Worm (Caenorhabditis elegans): Measurements from ENCODE around the gene C17H12.12.

DNA sequence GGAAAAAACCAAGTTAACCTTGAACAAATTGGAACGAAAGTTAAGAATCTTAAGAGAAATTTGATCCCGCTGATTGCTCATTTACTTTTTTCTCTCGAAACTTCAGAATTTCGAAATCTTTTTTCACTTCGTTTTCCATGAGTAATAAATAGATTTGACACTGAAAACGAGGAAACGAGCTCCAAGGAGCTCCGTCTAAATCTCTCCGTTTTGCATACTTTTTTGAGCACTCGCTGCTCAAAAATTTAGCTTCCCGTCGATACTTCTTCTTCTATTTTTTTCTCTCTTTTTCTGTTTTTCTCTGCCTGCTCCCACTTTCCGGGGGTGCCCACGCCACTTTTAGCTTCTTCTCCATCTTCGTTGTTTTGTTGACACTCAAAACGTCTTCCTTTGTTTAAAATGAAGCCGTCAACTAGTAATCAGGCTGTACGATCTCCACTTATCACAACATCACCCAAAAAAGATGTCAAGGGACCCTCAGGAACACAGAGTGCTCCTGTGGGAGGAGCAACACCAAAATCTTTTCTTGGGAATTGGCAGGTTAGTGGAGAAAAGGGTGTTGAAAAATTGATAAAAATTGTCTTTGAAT lies 10.8 kb downstream of the C17H12.12 start, which contains the start of gene C17H12.10:
- TF ChIP-seq nhr-25 (tag; optimal IDR thresholded peaks at IDR 0.05) (no peak), lin-15B (tag; optimal IDR thresholded peaks at IDR 0.05) (peak; percentile 28), ceh-28 (tag; optimal IDR thresholded peaks at IDR 0.05) (no peak), pha-4 (tag; optimal IDR thresholded peaks at IDR 0.05) (no peak)

Measured in whole organism, L3 larva.